Fruit fly (Drosophila melanogaster) whole organism, embryonic: ENCODE results near the gene Cyp6d4.

Source experiments
- Atf-2 ChIP-seq: fragments of 200-800 bp; sonication (Bioruptor generic); optimal IDR thresholded peaks from 2 replicates; lab custom pipeline; 2016; ENCODE audit warnings: missing biosample characterization, missing genetic modification characterization
- Atf3 ChIP-seq: fragments of 200-800 bp; sonication (Bioruptor generic); optimal IDR thresholded peaks from 3 replicates; lab custom pipeline; 2016; ENCODE audit warnings: missing biosample characterization, missing genetic modification characterization
- CG10147 ChIP-seq: fragments of 200-800 bp; sonication (Bioruptor generic); optimal IDR thresholded peaks from 2 replicates; lab custom pipeline; 2019; ENCODE audit warnings: missing biosample characterization, mild to moderate bottlenecking, missing genetic modification characterization, moderate library complexity
- CG10209 ChIP-seq: fragments of 200-800 bp; sonication (Bioruptor generic); optimal IDR thresholded peaks from 3 replicates; lab custom pipeline; 2017; ENCODE audit warnings: missing biosample characterization, mild to moderate bottlenecking, missing genetic modification characterization, missing genetic modification reagents
- CG1024 ChIP-seq: fragments of 200-800 bp; sonication (Bioruptor generic); IDR thresholded peaks from 2 replicates; pipeline ENCODE4 v1.3.6; 2022; ENCODE audit warnings: missing biosample characterization, missing genetic modification characterization
- CG12236 ChIP-seq: fragments of 200-800 bp; sonication (Bioruptor generic); optimal IDR thresholded peaks from 2 replicates; lab custom pipeline; 2016; ENCODE audit warnings: missing biosample characterization, missing genetic modification characterization
- CG12744 ChIP-seq: fragments of 200-800 bp; sonication (Bioruptor generic); optimal IDR thresholded peaks from 2 replicates; lab custom pipeline; 2016; ENCODE audit warnings: missing biosample characterization, missing genetic modification characterization
- CG13123 ChIP-seq: fragments of 200-800 bp; sonication (Bioruptor generic); optimal IDR thresholded peaks from 2 replicates; lab custom pipeline; 2016; ENCODE audit warnings: missing biosample characterization, missing genetic modification characterization
- CG14014 ChIP-seq: fragments of 200-800 bp; sonication (Bioruptor generic); IDR thresholded peaks from 2 replicates; pipeline ENCODE4 v1.3.6; 2022; ENCODE audit warnings: missing biosample characterization, missing genetic modification characterization
- CG14050 ChIP-seq: fragments of 200-800 bp; sonication (Bioruptor generic); IDR thresholded peaks from 3 replicates; pipeline ENCODE4 v1.3.6; 2022; ENCODE audit warnings: missing biosample characterization, missing genetic modification characterization
- CG14667 ChIP-seq: fragments of 200-800 bp; sonication (Bioruptor generic); IDR thresholded peaks from 2 replicates; pipeline ENCODE4 v1.3.6; 2022; ENCODE audit warnings: missing biosample characterization, missing genetic modification characterization
- CG15269 ChIP-seq: fragments of 200-800 bp; sonication (Bioruptor generic); optimal IDR thresholded peaks from 2 replicates; lab custom pipeline; 2018; ENCODE audit warnings: missing biosample characterization, mild to moderate bottlenecking, missing genetic modification characterization, moderate library complexity
- CG1602 ChIP-seq: fragments of 200-800 bp; sonication (Bioruptor generic); optimal IDR thresholded peaks from 3 replicates; lab custom pipeline; 2016; ENCODE audit warnings: missing biosample characterization, missing genetic modification characterization
- CG30403 ChIP-seq: fragments of 200-800 bp; sonication (Bioruptor generic); optimal IDR thresholded peaks from 3 replicates; lab custom pipeline; 2016; ENCODE audit warnings: missing biosample characterization, missing genetic modification characterization
- CG32772 ChIP-seq: fragments of 200-800 bp; sonication (Bioruptor generic); IDR thresholded peaks from 2 replicates; pipeline ENCODE4 v1.3.6; 2022; ENCODE audit warnings: missing biosample characterization, missing genetic modification characterization
- CG3281 ChIP-seq: fragments of 200-800 bp; sonication (Bioruptor generic); optimal IDR thresholded peaks from 3 replicates; lab custom pipeline; 2017; ENCODE audit warnings: missing biosample characterization, mild to moderate bottlenecking, missing genetic modification characterization
- CG34422 ChIP-seq: fragments of 200-800 bp; sonication (Bioruptor generic); IDR thresholded peaks from 3 replicates; pipeline ENCODE4 v1.3.6; 2022; ENCODE audit warnings: missing biosample characterization, missing genetic modification characterization
- CG5245 ChIP-seq: fragments of 200-800 bp; sonication (Bioruptor generic); optimal IDR thresholded peaks from 3 replicates; lab custom pipeline; 2016; ENCODE audit warnings: missing biosample characterization, missing genetic modification characterization
- CG7556 ChIP-seq: fragments of 200-800 bp; sonication (Bioruptor generic); optimal IDR thresholded peaks from 2 replicates; lab custom pipeline; 2017; ENCODE audit warnings: missing biosample characterization, mild to moderate bottlenecking, missing genetic modification characterization
- CG8290 ChIP-seq, 3 experiments: fragments of 200-800 bp; sonication (Bioruptor generic); optimal IDR thresholded peaks; 2 replicates each; lab custom pipeline; 2016 to 2019; ENCODE audit warnings: missing biosample characterization in 3 of 3, missing genetic modification characterization in 3 of 3, mild to moderate bottlenecking in 2 of 3, moderate library complexity in 1 of 3
- CG9876 ChIP-seq: fragments of 200-800 bp; sonication (Bioruptor generic); optimal IDR thresholded peaks from 2 replicates; lab custom pipeline; 2016; ENCODE audit warnings: missing biosample characterization, missing genetic modification characterization
- CkIIα-i1 ChIP-seq: fragments of 200-800 bp; sonication (Bioruptor generic); IDR thresholded peaks from 2 replicates; pipeline ENCODE4 v1.3.6; 2022; ENCODE audit warnings: missing biosample characterization, missing genetic modification characterization
- Fer3 ChIP-seq: fragments of 200-800 bp; sonication (Bioruptor generic); optimal IDR thresholded peaks from 2 replicates; lab custom pipeline; 2018; ENCODE audit warnings: missing biosample characterization, mild to moderate bottlenecking, missing genetic modification characterization, moderate library complexity
- Gsc ChIP-seq: fragments of 200-800 bp; sonication (Bioruptor generic); IDR thresholded peaks from 2 replicates; pipeline ENCODE4 v1.3.6; 2022; ENCODE audit warnings: missing biosample characterization, missing genetic modification characterization
- HHEX ChIP-seq: fragments of 200-800 bp; sonication (Bioruptor generic); optimal IDR thresholded peaks from 3 replicates; lab custom pipeline; 2017; ENCODE audit warnings: missing biosample characterization, mild to moderate bottlenecking, missing genetic modification characterization, missing genetic modification reagents
- Oli ChIP-seq: fragments of 200-800 bp; sonication (Bioruptor generic); optimal IDR thresholded peaks from 2 replicates; lab custom pipeline; 2018; ENCODE audit warnings: missing biosample characterization, mild to moderate bottlenecking, missing genetic modification characterization, moderate library complexity
- Optix ChIP-seq: fragments of 200-800 bp; sonication (Bioruptor generic); IDR thresholded peaks from 3 replicates; pipeline ENCODE4 v1.3.6; 2022; ENCODE audit warnings: missing biosample characterization, missing genetic modification characterization
- Sin3A ChIP-seq: fragments of >200 bp; optimal IDR thresholded peaks from 2 replicates; lab custom pipeline; 2018
- Xbp1 ChIP-seq: fragments of 200-800 bp; sonication (Bioruptor generic); optimal IDR thresholded peaks from 3 replicates; lab custom pipeline; 2016; ENCODE audit warnings: missing biosample characterization, mild to moderate bottlenecking, missing genetic modification characterization
- Xrp1 ChIP-seq: fragments of 200-800 bp; sonication (Bioruptor generic); IDR thresholded peaks from 2 replicates; pipeline ENCODE4 v1.3.6; 2022; ENCODE audit warnings: missing biosample characterization, missing genetic modification characterization
- az2 ChIP-seq: fragments of 200-800 bp; sonication (Bioruptor generic); optimal IDR thresholded peaks from 3 replicates; lab custom pipeline; 2016; ENCODE audit warnings: missing biosample characterization, missing genetic modification characterization
- bcd ChIP-seq: fragments of 200-800 bp; sonication (Bioruptor generic); optimal IDR thresholded peaks from 2 replicates; lab custom pipeline; 2017; ENCODE audit warnings: missing biosample characterization, mild to moderate bottlenecking, missing genetic modification characterization
- crol ChIP-seq: fragments of 200-800 bp; sonication (Bioruptor generic); IDR thresholded peaks from 2 replicates; pipeline ENCODE4 v1.3.6; 2022; ENCODE audit warnings: missing biosample characterization, missing genetic modification characterization
- dimm ChIP-seq: fragments of 200-800 bp; sonication (Bioruptor generic); IDR thresholded peaks from 2 replicates; pipeline ENCODE4 v1.3.6; 2022; ENCODE audit warnings: missing biosample characterization, missing genetic modification characterization
- dysf ChIP-seq: fragments of 200-800 bp; sonication (Bioruptor generic); IDR thresholded peaks from 3 replicates; pipeline ENCODE4 v1.3.6; 2022; ENCODE audit warnings: missing biosample characterization, missing genetic modification characterization
- eve ChIP-seq, 2 experiments: fragments of >200 bp; optimal IDR thresholded peaks; 2 replicates each; lab custom pipeline; 2017; ENCODE audit warnings: missing biosample characterization in 2 of 2, missing genetic modification characterization in 2 of 2
- ewg ChIP-seq: fragments of 200-800 bp; sonication (Bioruptor generic); optimal IDR thresholded peaks from 3 replicates; lab custom pipeline; 2017; ENCODE audit warnings: mild to moderate bottlenecking, missing biosample characterization, missing genetic modification reagents, missing genetic modification characterization
- fd3F ChIP-seq: fragments of 200-800 bp; sonication (Bioruptor generic); optimal IDR thresholded peaks from 2 replicates; lab custom pipeline; 2018; ENCODE audit warnings: missing biosample characterization, mild to moderate bottlenecking, missing genetic modification characterization, moderate library complexity
- gem ChIP-seq: fragments of 200-800 bp; sonication (Bioruptor generic); optimal IDR thresholded peaks from 2 replicates; lab custom pipeline; 2019; ENCODE audit warnings: missing biosample characterization, mild to moderate bottlenecking, missing genetic modification characterization, moderate library complexity
- ind ChIP-seq: fragments of 200-800 bp; sonication (Bioruptor generic); optimal IDR thresholded peaks from 3 replicates; lab custom pipeline; 2016; ENCODE audit warnings: missing biosample characterization, missing genetic modification characterization
- jumu ChIP-seq: fragments of 200-800 bp; sonication (Bioruptor generic); optimal IDR thresholded peaks from 3 replicates; lab custom pipeline; 2016; ENCODE audit warnings: missing biosample characterization, missing genetic modification characterization
- nau ChIP-seq: fragments of 200-800 bp; sonication (Bioruptor generic); optimal IDR thresholded peaks from 3 replicates; lab custom pipeline; 2017; ENCODE audit warnings: missing biosample characterization, mild to moderate bottlenecking, missing genetic modification characterization, missing genetic modification reagents
- oc ChIP-seq: fragments of 200-800 bp; sonication (Bioruptor generic); optimal IDR thresholded peaks from 2 replicates; lab custom pipeline; 2018; ENCODE audit warnings: missing biosample characterization, mild to moderate bottlenecking, missing genetic modification characterization, moderate library complexity
- phol ChIP-seq: fragments of 200-800 bp; sonication (Bioruptor generic); optimal IDR thresholded peaks from 3 replicates; lab custom pipeline; 2018; ENCODE audit warnings: missing biosample characterization, mild to moderate bottlenecking, missing genetic modification characterization, moderate library complexity
- pnt ChIP-seq: fragments of 200-800 bp; sonication (Bioruptor generic); optimal IDR thresholded peaks from 3 replicates; lab custom pipeline; 2016; ENCODE audit warnings: missing biosample characterization, missing genetic modification characterization
- prd ChIP-seq, 3 experiments: fragments of >200 bp in 2 of 3; fragments of 200-800 bp in 1 of 3; sonication (Bioruptor generic) in 1 of 3; optimal IDR thresholded peaks in 2 of 3; IDR thresholded peaks in 1 of 3; 2 replicates in 2 of 3; 3 replicates in 1 of 3; pipeline versions ENCODE4 v1.3.6 to Lab custom; 2017 to 2022; ENCODE audit warnings: missing biosample characterization in 1 of 3, missing genetic modification characterization in 1 of 3
- rib ChIP-seq: fragments of 200-800 bp; sonication (Bioruptor generic); IDR thresholded peaks from 2 replicates; pipeline ENCODE4 v1.3.6; 2022; ENCODE audit warnings: missing biosample characterization, missing genetic modification characterization
- row ChIP-seq: fragments of 200-800 bp; sonication (Bioruptor generic); IDR thresholded peaks from 3 replicates; pipeline ENCODE4 v1.3.6; 2022; ENCODE audit warnings: missing biosample characterization, missing genetic modification characterization
- slbo ChIP-seq: fragments of 200-800 bp; sonication (Bioruptor generic); IDR thresholded peaks from 2 replicates; pipeline ENCODE4 v1.3.6; 2022; ENCODE audit warnings: missing biosample characterization, missing genetic modification characterization
- stc ChIP-seq: fragments of 200-800 bp; sonication (Bioruptor generic); IDR thresholded peaks from 2 replicates; pipeline ENCODE4 v1.3.6; 2022; ENCODE audit warnings: missing biosample characterization, missing genetic modification characterization
- wor ChIP-seq: fragments of 200-800 bp; sonication (Bioruptor generic); IDR thresholded peaks from 2 replicates; pipeline ENCODE4 v1.3.6; 2022; ENCODE audit warnings: missing biosample characterization, missing genetic modification characterization

Gene Cyp6d4

dm6 chr3R:22664274-22664673, 33.8 kb upstream of the Cyp6d4 start (continued):
- TF ChIP-seq CG10209 (GFP tag; lab: Kevin White, UChicago), result peak; percentile 24
- peak; percentile 69 for TF ChIP-seq row (GFP tag; lab: Robert Waterston, UW)
- TF ChIP-seq ind (GFP tag; lab: Kevin White, UChicago), result peak; percentile 51
- TF ChIP-seq CG1024 (GFP tag; lab: Robert Waterston, UW), result peak; percentile 45
- TF ChIP-seq CG30403, result peak; percentile 55
- TF ChIP-seq CG12744 (GFP tag; lab: Kevin White, UChicago), result no peak
- TF ChIP-seq nau (GFP tag; lab: Kevin White, UChicago), result no peak
- TF ChIP-seq oc (tag; lab: Kevin White, UChicago), result peak; percentile 63
- no peak for TF ChIP-seq Gsc (GFP tag; lab: Robert Waterston, UW)
- TF ChIP-seq HHEX (GFP tag; lab: Kevin White, UChicago), result peak; percentile 6
- peak in 1 of 2 experiments; percentile 5 for TF ChIP-seq eve (GFP tag; optimal IDR thresholded peaks at IDR 0.05; lab: Kevin White, UChicago)
- no peak for TF ChIP-seq CG10147 (GFP tag; lab: Kevin White, UChicago)
- TF ChIP-seq CG3281, result no peak
- no peak for TF ChIP-seq CG13123 (GFP tag; lab: Kevin White, UChicago)
- TF ChIP-seq CG32772 (GFP tag; lab: Robert Waterston, UW), result peak; percentile 63
- TF ChIP-seq wor (GFP tag; lab: Robert Waterston, UW), result peak; percentile 60
- TF ChIP-seq Xbp1 (GFP tag; lab: Kevin White, UChicago), result peak; percentile 56
- peak; percentile 48 for TF ChIP-seq phol (tag; lab: Kevin White, UChicago)
- peak; percentile 51 for TF ChIP-seq CG5245 (GFP tag; lab: Kevin White, UChicago)
- peak; percentile 34 for TF ChIP-seq CG7556
- peak; percentile 31; the same call in 1 of the 3 replicates for TF ChIP-seq dysf
- peak; percentile 54 for TF ChIP-seq Oli (tag; lab: Kevin White, UChicago)
- TF ChIP-seq prd (optimal IDR thresholded peaks at IDR 0.05; lab: Kevin White, UChicago), result no peak
- peak; percentile 68; the same call in 2 of the 3 replicates for TF ChIP-seq prd (GFP tag; IDR thresholded peaks at IDR 0.05; lab: Robert Waterston, UW)
- TF ChIP-seq pnt (GFP tag; lab: Kevin White, UChicago), result no peak
- peak; percentile 35 for TF ChIP-seq bcd (GFP tag; lab: Kevin White, UChicago)
- no peak for TF ChIP-seq CkIIα-i1 (GFP tag; lab: Robert Waterston, UW)
- TF ChIP-seq CG14014, result 0 out of 2 replicates have a peak, but pooled peaks have one; percentile 52
- no peak for TF ChIP-seq crol (GFP tag; lab: Robert Waterston, UW)
- no peak for TF ChIP-seq fd3F (GFP tag; lab: Kevin White, UChicago)
- TF ChIP-seq gem (tag; lab: Kevin White, UChicago), result peak; percentile 63
- peak; percentile 48 for TF ChIP-seq az2 (GFP tag; lab: Kevin White, UChicago)
- TF ChIP-seq dimm (GFP tag; lab: Robert Waterston, UW), result 0 out of 2 replicates have a peak, but pooled peaks have one; percentile 37
- 0 out of 2 replicates have a peak, but pooled peaks have one; percentile 20 for TF ChIP-seq stc (GFP tag; lab: Robert Waterston, UW)
- TF ChIP-seq slbo (GFP tag; lab: Robert Waterston, UW), result peak; percentile 76
- peak; percentile 43 for TF ChIP-seq ewg (GFP tag; lab: Kevin White, UChicago)
- TF ChIP-seq Xrp1 (GFP tag; lab: Robert Waterston, UW), result peak; percentile 37; the same call in 1 of the 2 replicates
- TF ChIP-seq CG14667 (GFP tag; lab: Robert Waterston, UW), result peak; percentile 37; the same call in 1 of the 2 replicates
- TF ChIP-seq Atf3, result peak; percentile 15
- TF ChIP-seq CG12236, result peak; percentile 37
- peak; percentile 17 for TF ChIP-seq jumu (GFP tag; lab: Kevin White, UChicago)
- peak; percentile 55; the same call in 1 of the 3 replicates for TF ChIP-seq CG34422 (GFP tag; lab: Robert Waterston, UW)
- peak; percentile 77 for TF ChIP-seq Optix (GFP tag; lab: Robert Waterston, UW)
- peak; percentile 17 for TF ChIP-seq Fer3 (tag; lab: Kevin White, UChicago)
- TF ChIP-seq CG8290 (GFP tag; optimal IDR thresholded peaks at IDR 0.05; lab: Kevin White, UChicago), result no peak
- TF ChIP-seq CG8290 (tag; optimal IDR thresholded peaks at IDR 0.05; lab: Kevin White, UChicago), result peak in 1 of 2 experiments; percentile 33
- peak; percentile 34 for TF ChIP-seq CG9876 (GFP tag; lab: Kevin White, UChicago)
- no peak for TF ChIP-seq Sin3A (lab: Kevin White, UChicago)
- peak; percentile 21 for TF ChIP-seq CG15269 (tag; lab: Kevin White, UChicago)
- no peak for TF ChIP-seq Atf-2 (GFP tag; lab: Kevin White, UChicago)
- peak; percentile 21 for TF ChIP-seq CG1602 (GFP tag; lab: Kevin White, UChicago)
- TF ChIP-seq CG14050 (GFP tag; lab: Robert Waterston, UW), result 0 out of 3 replicates have a peak, but pooled peaks have one; percentile 15
- no peak for TF ChIP-seq rib
